Worm (Caenorhabditis elegans) whole organism, late embryonic: ENCODE results near the gene F42A10.6.

Experiments used
- Y22D7AL.16 ChIP-seq: sonication (generic microtip); optimal IDR thresholded peaks from 2 replicates; lab custom pipeline; 2016; ENCODE audit warnings: missing genetic modification characterization, missing compliant biosample characterization
- lin-11 ChIP-seq: fragments of 200-800 bp; sonication (Bioruptor generic); optimal IDR thresholded peaks from 2 replicates; lab custom pipeline; 2018; ENCODE audit warnings: mild to moderate bottlenecking, missing genetic modification characterization, missing compliant biosample characterization
- nhr-11 ChIP-seq: fragments of 150-350 bp; optimal IDR thresholded peaks from 2 replicates; lab custom pipeline; 2014; ENCODE audit warnings: missing biosample characterization, missing genetic modification characterization
- pha-4 ChIP-seq: fragments of 150-350 bp; optimal IDR thresholded peaks from 2 replicates; lab custom pipeline; 2018; ENCODE audit warnings: missing biosample characterization, missing genetic modification reagents, missing genetic modification characterization
- pqm-1 ChIP-seq: sonication (generic microtip); optimal IDR thresholded peaks from 2 replicates; lab custom pipeline; 2016; ENCODE audit warnings: missing genetic modification characterization, missing compliant biosample characterization
- unc-55 ChIP-seq: sonication (generic microtip); optimal IDR thresholded peaks from 2 replicates; lab custom pipeline; 2017; ENCODE audit warnings: missing biosample characterization, missing genetic modification reagents, missing genetic modification characterization

DNA sequence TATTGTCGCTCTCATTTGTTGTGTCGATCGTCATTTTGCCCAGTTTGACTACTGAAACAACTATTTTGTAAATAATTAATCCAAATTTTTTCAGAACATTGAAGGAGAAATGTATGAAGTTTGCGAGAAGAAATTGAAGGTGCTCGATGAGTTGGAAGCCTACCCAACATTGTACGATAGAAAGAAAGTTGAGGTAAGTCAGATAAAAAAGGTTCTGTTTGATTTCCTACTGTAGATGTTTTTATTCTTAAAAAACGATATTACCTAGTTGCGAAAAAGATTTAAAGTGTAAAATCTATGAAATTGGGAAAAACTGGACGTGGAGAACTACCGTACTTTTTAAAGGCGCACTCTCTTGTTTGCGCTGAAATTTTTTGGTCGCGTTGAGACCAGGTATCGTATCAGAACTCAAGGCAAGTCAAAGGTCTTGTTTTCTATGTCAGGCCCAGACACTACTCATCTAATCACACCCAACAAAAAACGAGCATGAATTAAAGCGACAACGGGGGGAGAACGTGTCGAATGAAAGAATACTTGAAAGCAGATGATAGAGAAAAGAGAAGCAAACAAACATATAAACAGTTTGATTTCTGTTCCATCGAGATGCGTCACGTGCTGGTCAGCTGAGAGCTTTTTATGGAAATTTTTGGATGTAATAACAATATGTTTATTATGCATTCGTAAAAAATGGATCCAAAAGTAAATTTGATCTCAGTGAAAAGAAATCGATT lies 8.0 kb downstream of the F42A10.6 start, which contains the start of gene efk-1:
- no peak for TF ChIP-seq unc-55 (GFP tag; lab: Kevin White, UChicago)
- no peak for TF ChIP-seq pqm-1
- no peak for TF ChIP-seq nhr-11
- no peak for TF ChIP-seq pha-4 (tag; lab: Kevin White, UChicago)
- no peak for TF ChIP-seq lin-11 (tag; lab: Kevin White, UChicago)
- TF ChIP-seq Y22D7AL.16: no peak
